Worm (Caenorhabditis elegans) whole organism, L4/young adult: ENCODE measurements around the gene hpd-1.

Experiments
- W03F9.2 ChIP-seq: fragments of 150-350 bp; optimal IDR thresholded peaks from 2 replicates; lab custom pipeline; 2014; ENCODE audit warnings: missing biosample characterization, missing genetic modification characterization
- dao-5 ChIP-seq: sonication (generic microtip); optimal IDR thresholded peaks from 2 replicates; lab custom pipeline; 2016; ENCODE audit warnings: missing genotype, missing genetic modification characterization, moderate library complexity, missing compliant biosample characterization
- him-1 ChIP-seq: sonication (generic microtip); optimal IDR thresholded peaks from 2 replicates; lab custom pipeline; 2016; ENCODE audit warnings: missing genotype, missing genetic modification reagents, missing genetic modification characterization, missing compliant biosample characterization

DNA sequence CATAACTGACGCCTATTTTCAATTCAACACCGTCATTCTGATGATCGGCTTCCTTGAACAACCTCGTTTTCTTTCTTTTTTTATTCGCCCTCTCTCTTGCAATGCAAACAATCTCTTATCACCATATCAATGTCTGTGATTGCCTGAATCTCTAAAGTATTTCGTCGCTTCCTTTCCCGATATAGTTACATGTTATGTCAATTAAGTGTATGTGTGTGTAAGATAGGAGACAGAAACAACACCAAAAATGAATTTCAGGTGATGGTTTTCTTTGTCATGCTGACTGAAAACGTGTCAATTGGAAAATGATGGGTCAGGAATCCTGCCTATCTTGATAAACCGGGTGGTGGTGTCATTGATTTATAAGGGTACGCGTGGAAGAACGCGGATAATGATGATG, 2.0 kb upstream of the hpd-1 start:
- no peak for TF ChIP-seq W03F9.2 (tag; lab: Kevin White, UChicago)
- no peak for TF ChIP-seq him-1
- TF ChIP-seq dao-5 (tag; lab: Kevin White, UChicago) = no peak
